Worm (Caenorhabditis elegans) whole organism, late embryonic: Measurements from ENCODE around the gene col-41.

Source experiments
- ama-1 ChIP-seq: fragments of 150-350 bp; optimal IDR thresholded peaks from 2 replicates; lab custom pipeline; 2014
- dve-1 ChIP-seq: sonication (generic microtip); optimal IDR thresholded peaks from 2 replicates; lab custom pipeline; 2017; ENCODE audit warnings: antibody characterized with exemption, mild to moderate bottlenecking, missing genetic modification characterization, missing compliant biosample characterization
- fkh-10 ChIP-seq: fragments of 150-350 bp; optimal IDR thresholded peaks from 2 replicates; lab custom pipeline; 2014; ENCODE audit warnings: missing biosample characterization, missing genetic modification reagents, missing genetic modification characterization
- hlh-15 ChIP-seq: sonication (generic microtip); optimal IDR thresholded peaks from 2 replicates; lab custom pipeline; 2016; ENCODE audit warnings: missing genetic modification characterization, missing compliant biosample characterization
- lin-11 ChIP-seq: fragments of 200-800 bp; sonication (Bioruptor generic); optimal IDR thresholded peaks from 2 replicates; lab custom pipeline; 2018; ENCODE audit warnings: mild to moderate bottlenecking, missing genetic modification characterization, missing compliant biosample characterization
- nhr-11 ChIP-seq: fragments of 150-350 bp; optimal IDR thresholded peaks from 2 replicates; lab custom pipeline; 2014; ENCODE audit warnings: missing biosample characterization, missing genetic modification characterization
- pqm-1 ChIP-seq: sonication (generic microtip); optimal IDR thresholded peaks from 2 replicates; lab custom pipeline; 2016; ENCODE audit warnings: missing genetic modification characterization, missing compliant biosample characterization
- zip-5 ChIP-seq: sonication (generic microtip); optimal IDR thresholded peaks from 2 replicates; lab custom pipeline; 2016; ENCODE audit warnings: missing genetic modification characterization, missing compliant biosample characterization

- TF ChIP-seq lin-11 (tag; lab: Kevin White, UChicago) (no peak), fkh-10 (GFP tag; lab: Kevin White, UChicago) (no peak), dve-1 (tag; lab: Kevin White, UChicago) (no peak), nhr-11 (tag; lab: Kevin White, UChicago) (no peak), pqm-1 (tag; lab: Kevin White, UChicago) (no peak), hlh-15 (no peak), zip-5 (tag; lab: Kevin White, UChicago) (no peak), ama-1 (no peak)
Observed at ce11 chrX:15147640-15148039, 28.6 kb downstream of the col-41 start, which contains the start of gene unc-7.
